Fruit fly (Drosophila melanogaster) whole organism, wandering third instar larva: ENCODE data around the gene Myo61F.

ENCODE experiments used
- Abd-B ChIP-seq: fragments of >200 bp; optimal IDR thresholded peaks from 2 replicates; lab custom pipeline; 2017; ENCODE audit warnings: missing biosample characterization, missing genetic modification characterization
- CG32264 ChIP-seq: fragments of 200-800 bp; sonication (Bioruptor generic); optimal IDR thresholded peaks from 2 replicates; lab custom pipeline; 2016; ENCODE audit warnings: missing biosample characterization, missing genetic modification characterization
- CG9705 ChIP-seq: fragments of 200-800 bp; sonication (Bioruptor generic); optimal IDR thresholded peaks from 2 replicates; lab custom pipeline; 2018; ENCODE audit warnings: missing biosample characterization, mild to moderate bottlenecking, missing genetic modification characterization
- CrebA ChIP-seq: fragments of 200-800 bp; sonication (Bioruptor generic); optimal IDR thresholded peaks from 2 replicates; lab custom pipeline; 2016; ENCODE audit warnings: missing biosample characterization, mild to moderate bottlenecking, missing genetic modification characterization, borderline replicate concordance
- Dfd ChIP-seq: fragments of >200 bp; optimal IDR thresholded peaks from 2 replicates; lab custom pipeline; 2017; ENCODE audit warnings: missing biosample characterization, missing genetic modification characterization
- Dif ChIP-seq: fragments of 200-275, 200-300 bp; sonication (Bioruptor generic); optimal IDR thresholded peaks from 2 replicates; lab custom pipeline; 2018; ENCODE audit warnings: missing biosample characterization, missing genetic modification characterization; ENCODE audit not compliant: partially characterized antibody
- GATAd ChIP-seq: sonication (Bioruptor generic); optimal IDR thresholded peaks from 2 replicates; lab custom pipeline; 2016; ENCODE audit warnings: missing biosample characterization, missing genetic modification characterization
- HLH106 ChIP-seq: fragments of 200-800 bp; optimal IDR thresholded peaks from 3 replicates; lab custom pipeline; 2019; ENCODE audit warnings: missing biosample characterization, mild to moderate bottlenecking, missing genetic modification characterization, moderate library complexity
- Hnf4 ChIP-seq: fragments of 200-800 bp; sonication (Bioruptor generic); optimal IDR thresholded peaks from 2 replicates; lab custom pipeline; 2016; ENCODE audit warnings: missing biosample characterization, mild to moderate bottlenecking, missing genetic modification characterization
- Hr78 ChIP-seq: fragments of >200 bp; optimal IDR thresholded peaks from 2 replicates; lab custom pipeline; 2017; ENCODE audit warnings: missing biosample characterization, missing genetic modification characterization
- Hr83 ChIP-seq: fragments of 200-300 bp; sonication (Bioruptor generic); optimal IDR thresholded peaks from 2 replicates; lab custom pipeline; 2016; ENCODE audit warnings: missing biosample characterization, mild to moderate bottlenecking, missing genetic modification characterization, moderate library complexity; ENCODE audit not compliant: poor library complexity, severe bottlenecking
- Jra ChIP-seq: sonication (Bioruptor generic); optimal IDR thresholded peaks from 2 replicates; lab custom pipeline; 2016; ENCODE audit warnings: missing biosample characterization, missing genetic modification characterization
- Mio ChIP-seq: sonication (Bioruptor generic); optimal IDR thresholded peaks from 2 replicates; lab custom pipeline; 2016; ENCODE audit warnings: missing biosample characterization, missing genetic modification characterization
- Myc ChIP-seq: fragments of >200 bp; optimal IDR thresholded peaks from 2 replicates; lab custom pipeline; 2017
- N ChIP-seq: fragments of >200 bp; optimal IDR thresholded peaks from 2 replicates; lab custom pipeline; 2018; ENCODE audit warnings: missing biosample characterization, missing external identifiers, missing genetic modification characterization
- OdsH ChIP-seq: fragments of 200-800 bp; sonication (Bioruptor generic); optimal IDR thresholded peaks from 2 replicates; lab custom pipeline; 2016; ENCODE audit warnings: missing biosample characterization, mild to moderate bottlenecking, missing genetic modification characterization
- Rel ChIP-seq, 2 experiments: fragments of 200-800 bp; sonication (Bioruptor generic) in 1 of 2; optimal IDR thresholded peaks; 2 replicates in 1 of 2; 3 replicates in 1 of 2; lab custom pipeline; 2016 to 2019; ENCODE audit warnings: mild to moderate bottlenecking in 2 of 2, missing biosample characterization in 2 of 2, missing genetic modification characterization in 2 of 2, moderate library complexity in 1 of 2
- Sp1 ChIP-seq: fragments of 200-800 bp; sonication (Bioruptor generic); optimal IDR thresholded peaks from 3 replicates; lab custom pipeline; 2019; ENCODE audit warnings: missing biosample characterization, mild to moderate bottlenecking, missing genetic modification characterization, moderate library complexity
- Vsx2 ChIP-seq: fragments of 200-300, 225-300 bp; sonication (Bioruptor generic); optimal IDR thresholded peaks from 2 replicates; lab custom pipeline; 2018; ENCODE audit warnings: missing biosample characterization, missing genetic modification characterization; ENCODE audit not compliant: partially characterized antibody
- br ChIP-seq: fragments of 200-800 bp; sonication (Bioruptor generic); optimal IDR thresholded peaks from 2 replicates; lab custom pipeline; 2016; ENCODE audit warnings: missing biosample characterization, missing genetic modification characterization
- brk ChIP-seq: fragments of 200-800 bp; sonication (Bioruptor generic); optimal IDR thresholded peaks from 2 replicates; lab custom pipeline; 2016; ENCODE audit warnings: missing biosample characterization, mild to moderate bottlenecking, missing genetic modification characterization
- dl ChIP-seq, 2 experiments: fragments of 175-275, 200-275 bp in 1 of 2; fragments of 200-275 bp in 1 of 2; sonication (Bioruptor generic); optimal IDR thresholded peaks; lab custom pipeline; 2018; ENCODE audit warnings: mild to moderate bottlenecking in 2 of 2, missing biosample characterization in 2 of 2, missing genetic modification characterization in 2 of 2, moderate library complexity in 2 of 2; ENCODE audit not compliant: partially characterized antibody in 2 of 2, insufficient read depth in 1 of 2
- dmrt93B ChIP-seq: fragments of 200-800 bp; sonication (Bioruptor generic); optimal IDR thresholded peaks from 2 replicates; lab custom pipeline; 2018; ENCODE audit warnings: missing biosample characterization, mild to moderate bottlenecking, missing genetic modification characterization
- dsf ChIP-seq: sonication (Bioruptor generic); optimal IDR thresholded peaks from 2 replicates; lab custom pipeline; 2016; ENCODE audit warnings: missing biosample characterization, missing genetic modification characterization, borderline replicate concordance
- ey ChIP-seq: fragments of 200-800 bp; sonication (Bioruptor generic); optimal IDR thresholded peaks from 2 replicates; lab custom pipeline; 2016; ENCODE audit warnings: missing biosample characterization, missing genetic modification characterization
- foxo ChIP-seq, 2 experiments: fragments of 200-800 bp; sonication (Bioruptor generic); optimal IDR thresholded peaks; 2 replicates in 1 of 2; 3 replicates in 1 of 2; lab custom pipeline; 2016 to 2017; ENCODE audit warnings: missing biosample characterization in 2 of 2, missing genetic modification characterization in 2 of 2
- fru ChIP-seq: fragments of 200-800 bp; sonication (Bioruptor generic); optimal IDR thresholded peaks from 3 replicates; lab custom pipeline; 2016; ENCODE audit warnings: missing biosample characterization, mild to moderate bottlenecking, missing genetic modification characterization
- h ChIP-seq: fragments of 200-800 bp; sonication (Bioruptor generic); optimal IDR thresholded peaks from 3 replicates; lab custom pipeline; 2016; ENCODE audit warnings: missing biosample characterization, mild to moderate bottlenecking, missing genetic modification characterization
- jim ChIP-seq: fragments of 175-275, 200-325 bp; sonication (Bioruptor generic); optimal IDR thresholded peaks from 2 replicates; lab custom pipeline; 2016; ENCODE audit warnings: missing biosample characterization, mild to moderate bottlenecking, missing genetic modification characterization
- lola ChIP-seq: fragments of >200 bp; optimal IDR thresholded peaks from 2 replicates; lab custom pipeline; 2017; ENCODE audit warnings: missing biosample characterization, missing genetic modification characterization
- pan ChIP-seq: fragments of >200 bp; optimal IDR thresholded peaks from 2 replicates; lab custom pipeline; 2017
- psq ChIP-seq: fragments of 200-800 bp; sonication (Bioruptor generic); optimal IDR thresholded peaks from 3 replicates; lab custom pipeline; 2017; ENCODE audit warnings: missing biosample characterization, mild to moderate bottlenecking, missing genetic modification characterization, moderate library complexity
- rgr ChIP-seq: fragments of 200-800 bp; sonication (Bioruptor generic); optimal IDR thresholded peaks from 3 replicates; lab custom pipeline; 2016; ENCODE audit warnings: missing biosample characterization, mild to moderate bottlenecking, missing genetic modification characterization
- sage ChIP-seq: fragments of 200-800 bp; sonication (Bioruptor generic); optimal IDR thresholded peaks from 2 replicates; lab custom pipeline; 2016; ENCODE audit warnings: missing biosample characterization, mild to moderate bottlenecking, missing genetic modification characterization
- sv ChIP-seq: fragments of 200-800 bp; sonication (Bioruptor generic); optimal IDR thresholded peaks from 3 replicates; lab custom pipeline; 2016; ENCODE audit warnings: missing biosample characterization, missing genetic modification characterization
- tai ChIP-seq: sonication (Bioruptor generic); optimal IDR thresholded peaks from 2 replicates; lab custom pipeline; 2016; ENCODE audit warnings: missing biosample characterization, missing genetic modification characterization
- usp ChIP-seq: fragments of >200 bp; optimal IDR thresholded peaks from 2 replicates; lab custom pipeline; 2017; ENCODE audit warnings: missing biosample characterization, missing genetic modification characterization
- woc ChIP-seq: sonication (Bioruptor generic); optimal IDR thresholded peaks from 2 replicates; lab custom pipeline; 2016; ENCODE audit warnings: missing biosample characterization, mild to moderate bottlenecking, missing genetic modification characterization

The Myo61F gene

DNA sequence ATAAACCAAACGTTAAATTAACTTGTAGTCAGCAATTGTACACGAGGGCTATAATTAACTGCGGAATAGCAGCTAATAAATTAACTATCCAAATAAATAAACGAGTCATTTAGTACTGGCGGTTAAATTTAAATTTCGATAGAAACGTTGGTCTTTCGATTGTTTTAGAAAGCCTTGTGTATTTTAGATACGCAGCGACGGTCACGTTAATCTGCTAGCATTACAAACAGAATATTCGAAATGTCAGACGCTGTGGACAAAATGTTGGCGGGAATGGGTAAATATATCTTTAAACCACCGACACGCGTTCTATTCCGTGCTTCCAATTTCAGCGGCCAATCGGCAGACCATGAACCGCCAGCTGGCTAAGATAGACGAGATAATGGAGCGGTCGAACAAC is 13.3 kb downstream of the Myo61F start, which contains the start of gene msd1:
TSS of gene msd1 (plus strand) at position 203 of the 400 bp plus-strand sequence.
- TF ChIP-seq rgr (GFP tag; lab: Kevin White, UChicago) (no peak), brk (GFP tag; lab: Kevin White, UChicago) (no peak), dsf (GFP tag; lab: Kevin White, UChicago) (no peak), CrebA (no peak), CG32264 (GFP tag; lab: Kevin White, UChicago) (no peak), Hnf4 (GFP tag; lab: Kevin White, UChicago) (no peak), Hr83 (GFP tag; lab: Kevin White, UChicago) (no peak), dl (GFP tag; optimal IDR thresholded peaks at IDR 0.05; lab: Kevin White, UChicago; ENCODE audit: insufficient read depth in 1 of 2, partially characterized antibody in 2 of 2) (no peak), Hr78 (GFP tag; lab: Kevin White, UChicago) (no peak), br (GFP tag; lab: Kevin White, UChicago) (no peak), GATAd (GFP tag; lab: Kevin White, UChicago) (no peak), Dif (GFP tag; lab: Kevin White, UChicago) (no peak), Sp1 (no peak), jim (GFP tag; lab: Kevin White, UChicago) (no peak), Abd-B (GFP tag; lab: Kevin White, UChicago) (no peak), sage (GFP tag; lab: Kevin White, UChicago) (no peak), N (no peak)
- TF ChIP-seq, all 38 proteins: peak for 0

DNA sequence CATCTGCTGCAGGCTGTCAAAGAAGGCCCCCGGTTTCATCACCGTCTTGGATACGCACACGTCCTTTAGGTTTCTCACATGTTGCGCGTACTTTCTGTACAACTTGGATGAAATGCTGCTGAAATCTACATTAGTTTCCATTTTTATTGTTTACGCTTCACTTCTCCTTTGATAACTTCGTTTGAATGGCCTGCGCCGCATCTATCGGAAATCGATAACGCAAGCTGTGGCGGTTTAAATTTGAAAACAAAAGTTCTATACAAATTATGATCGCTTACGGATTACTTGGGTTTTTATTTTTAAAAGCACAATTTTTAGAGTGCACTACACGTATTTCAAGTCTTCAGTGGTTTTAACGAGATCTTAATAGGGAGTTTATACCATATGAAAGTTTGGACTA is 14.7 kb downstream of the Myo61F start, which contains the start of gene msd5:
TSS of gene msd5 (minus strand) at position 174 of the 400 bp plus-strand sequence.
- TF ChIP-seq HLH106 (tag; lab: Kevin White, UChicago) (no peak), Mio (no peak), ey (GFP tag; lab: Kevin White, UChicago) (no peak)

DNA sequence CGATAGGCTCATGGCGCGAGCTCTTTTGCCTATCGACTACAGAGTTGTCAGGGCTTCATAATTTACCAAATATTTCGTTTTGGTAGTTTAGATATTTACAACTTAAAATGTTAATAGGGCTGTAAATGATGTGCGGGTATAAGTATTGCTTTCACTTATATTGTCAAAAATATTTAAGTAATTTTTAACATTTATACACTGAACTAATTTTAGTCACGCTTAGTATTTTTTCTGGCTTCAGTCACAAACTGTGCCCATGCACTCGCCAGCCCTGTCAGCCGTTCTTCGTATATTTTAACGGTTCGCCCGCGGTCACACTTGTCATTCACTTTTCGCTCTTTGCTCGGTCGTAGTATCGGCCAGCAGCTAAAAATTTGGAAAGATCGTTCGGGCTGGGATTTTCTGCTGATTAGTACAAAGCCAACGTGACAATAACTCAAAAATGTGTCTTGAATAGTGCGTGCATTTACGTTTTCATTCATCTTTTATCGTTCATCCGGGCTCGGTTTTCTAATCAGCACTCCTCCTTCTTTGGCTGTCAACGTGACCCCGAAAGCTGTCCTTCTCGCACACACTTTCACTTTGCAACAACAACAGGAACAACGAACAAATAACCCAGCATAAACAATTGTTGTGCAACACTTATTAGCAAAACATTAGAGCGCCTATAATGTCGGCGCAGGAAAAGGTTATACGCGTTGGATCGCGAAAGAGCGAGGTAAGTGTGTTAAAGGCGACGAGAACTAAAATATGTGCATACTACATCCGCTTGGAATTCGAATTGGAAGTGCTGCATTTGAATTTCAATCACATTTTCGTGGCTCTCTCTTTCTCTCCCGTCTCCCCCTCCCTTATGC is 16.5 kb downstream of the Myo61F start, which contains the start of the genes Hmbs and CG2211:
TSS of gene Hmbs (plus strand) at position 319 of the 857 bp plus-strand sequence.
TSS of gene CG2211 (minus strand) at position 789 of the 857 bp plus-strand sequence.
- peak; percentile 86 for TF ChIP-seq HLH106 (tag; lab: Kevin White, UChicago)
- no peak for TF ChIP-seq dsf (GFP tag; lab: Kevin White, UChicago)
- TF ChIP-seq GATAd (GFP tag; lab: Kevin White, UChicago): no peak
- peak; percentile 7 for TF ChIP-seq Myc (lab: Kevin White, UChicago)
- no peak for TF ChIP-seq Vsx2 (GFP tag; lab: Kevin White, UChicago)
- peak; percentile 60 for TF ChIP-seq Jra
- TF ChIP-seq br (GFP tag; lab: Kevin White, UChicago): peak; percentile 73
- TF ChIP-seq psq (GFP tag; lab: Kevin White, UChicago): peak; percentile 78
- TF ChIP-seq Dfd (GFP tag; lab: Kevin White, UChicago): no peak
- peak; percentile 84 for TF ChIP-seq CG9705 (GFP tag; lab: Kevin White, UChicago)
- peak; percentile 94 for TF ChIP-seq h (GFP tag; lab: Kevin White, UChicago)
- TF ChIP-seq N: no peak
- TF ChIP-seq sv: peak; percentile 90
- TF ChIP-seq woc (GFP tag; lab: Kevin White, UChicago): no peak
- TF ChIP-seq lola (GFP tag; lab: Kevin White, UChicago): no peak
- TF ChIP-seq OdsH (GFP tag; lab: Kevin White, UChicago): peak; percentile 70
- peak; percentile 69 for TF ChIP-seq jim (GFP tag; lab: Kevin White, UChicago)
- TF ChIP-seq Hnf4 (GFP tag; lab: Kevin White, UChicago): no peak
- no peak for TF ChIP-seq Abd-B (GFP tag; lab: Kevin White, UChicago)
- TF ChIP-seq rgr (GFP tag; lab: Kevin White, UChicago): peak; percentile 86
- peak; percentile 46 for TF ChIP-seq Rel (GFP tag; optimal IDR thresholded peaks at IDR 0.05; lab: Kevin White, UChicago)
- TF ChIP-seq Rel (tag; optimal IDR thresholded peaks at IDR 0.05; lab: Kevin White, UChicago): peak; percentile 98
- TF ChIP-seq CrebA: no peak
- TF ChIP-seq sage (GFP tag; lab: Kevin White, UChicago): no peak
- peak; percentile 37 for TF ChIP-seq Mio
- TF ChIP-seq Sp1: peak; percentile 76
- no peak for TF ChIP-seq brk (GFP tag; lab: Kevin White, UChicago)
- TF ChIP-seq tai (GFP tag; lab: Kevin White, UChicago): no peak
- peak; percentile 74 for TF ChIP-seq Hr83 (GFP tag; lab: Kevin White, UChicago)
- no peak for TF ChIP-seq Hr78 (GFP tag; lab: Kevin White, UChicago)
- TF ChIP-seq dmrt93B (GFP tag; lab: Kevin White, UChicago): no peak
- TF ChIP-seq ey (GFP tag; lab: Kevin White, UChicago): peak; percentile 87
- TF ChIP-seq usp: no peak
- TF ChIP-seq foxo (GFP tag; optimal IDR thresholded peaks at IDR 0.05; lab: Kevin White, UChicago): peak; percentile 56 to 86
- no peak for TF ChIP-seq pan
- no peak for TF ChIP-seq dl (GFP tag; optimal IDR thresholded peaks at IDR 0.05; lab: Kevin White, UChicago; ENCODE audit: insufficient read depth in 1 of 2, partially characterized antibody in 2 of 2)
- peak; percentile 22 for TF ChIP-seq Dif (GFP tag; lab: Kevin White, UChicago)
- TF ChIP-seq CG32264 (GFP tag; lab: Kevin White, UChicago): peak; percentile 50
- peak; percentile 83 for TF ChIP-seq fru (GFP tag; lab: Kevin White, UChicago)
